Worm (Caenorhabditis elegans): Measurements from ENCODE around the gene msp-38.

Gene msp-38

DNA sequence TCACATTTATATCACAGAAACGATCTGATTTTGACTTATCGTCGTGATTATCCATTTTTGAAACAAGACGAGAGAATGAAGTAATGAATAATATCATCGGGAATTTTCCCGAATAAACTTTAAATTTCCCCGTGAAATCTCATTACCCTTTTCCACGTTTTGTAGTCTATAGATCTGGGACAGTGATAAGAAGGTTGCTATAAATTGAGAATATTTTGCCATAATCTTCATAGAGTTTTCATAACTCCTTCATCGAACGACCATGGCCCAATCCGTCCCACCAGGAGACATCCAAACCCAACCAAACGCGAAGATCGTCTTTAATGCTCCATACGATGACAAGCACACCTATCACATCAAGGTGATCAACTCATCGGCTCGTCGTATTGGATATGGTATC, 48.4 kb downstream of the msp-38 start, which contains the start of the genes C04G2.5 and msp-36:
Gene C04G2.5, minus strand, starts transcription at position 101 of the 400 bp plus-strand sequence.
Gene msp-36, plus strand, starts transcription at position 263 of the 400 bp plus-strand sequence.
- TF ChIP-seq ceh-13 (GFP tag; optimal IDR thresholded peaks at IDR 0.05) (no peak), hmg-4 (GFP tag; optimal IDR thresholded peaks at IDR 0.05) (no peak), tbx-37 (GFP tag; conservative IDR thresholded peaks at IDR 0.05) (no peak), hmbx-1 (tag; optimal IDR thresholded peaks at IDR 0.05) (no peak), aly-1 (tag; optimal IDR thresholded peaks at IDR 0.05) (no peak), tbx-11 (GFP tag; IDR thresholded peaks at IDR 0.05) (no peak), F13C5.2 (tag; optimal IDR thresholded peaks at IDR 0.05) (no peak), pes-1 (GFP tag; IDR thresholded peaks at IDR 0.05) (no peak), ama-1 (optimal IDR thresholded peaks at IDR 0.05) (no peak), flt-1 (GFP tag; IDR thresholded peaks at IDR 0.05) (no peak), ceh-36 (tag; optimal IDR thresholded peaks at IDR 0.05) (no peak), hnd-1 (tag; optimal IDR thresholded peaks at IDR 0.05) (no peak), B0310.2 (tag; optimal IDR thresholded peaks at IDR 0.05) (no peak), sea-1 (GFP tag; conservative IDR thresholded peaks at IDR 0.05) (no peak), tra-4 (tag; optimal IDR thresholded peaks at IDR 0.05) (no peak), ets-7 (tag; optimal IDR thresholded peaks at IDR 0.05) (no peak), scrt-1 (GFP tag; IDR thresholded peaks at IDR 0.05) (no peak)
